Worm (Caenorhabditis elegans): ENCODE measurements around the gene srd-56.
A peak's percentile ranks its signal among the peaks of the same experiment; 100 is the strongest.

srd-56 gene

ce11 chrII:7238248-7238647 lies 35.2 kb upstream of the srd-56 start, which contains the start of gene aqp-1 (continued):
- TF ChIP-seq snpc-3.4 (tag; optimal IDR thresholded peaks at IDR 0.05): no peak
- no peak for TF ChIP-seq nhr-27 (tag; optimal IDR thresholded peaks at IDR 0.05)
- no peak for TF ChIP-seq D2030.7 (GFP tag; IDR thresholded peaks at IDR 0.05)

- TF ChIP-seq F57A8.1 (GFP tag; optimal IDR thresholded peaks at IDR 0.05) (no peak), tbp1 (GFP tag; optimal IDR thresholded peaks at IDR 0.05) (peak; percentile 2), ZK185.1 (tag; optimal IDR thresholded peaks at IDR 0.05; ENCODE audit: poor library complexity, severe bottlenecking) (no peak), ceh-27 (GFP tag; optimal IDR thresholded peaks at IDR 0.05) (no peak), dox-1 (GFP tag; IDR thresholded peaks at IDR 0.05) (0 out of 2 replicates have a peak, but pooled peaks have one; percentile 32), F37B4.10 (GFP tag; IDR thresholded peaks at IDR 0.05) (0 out of 2 replicates have a peak, but pooled peaks have one; percentile 64), unc-62 (GFP tag; optimal IDR thresholded peaks at IDR 0.05) (no peak), lin-54 (GFP tag; optimal IDR thresholded peaks at IDR 0.05) (no peak), nhr-80 (tag; optimal IDR thresholded peaks at IDR 0.05) (peak; percentile 83), let-607 (tag; optimal IDR thresholded peaks at IDR 0.05) (peak in 1 of 2 experiments; percentile 40), egl-18 (GFP tag; IDR thresholded peaks at IDR 0.05) (no peak)
Measured at ce11 chrII:7236937-7237336, 33.9 kb upstream of the srd-56 start.

DNA sequence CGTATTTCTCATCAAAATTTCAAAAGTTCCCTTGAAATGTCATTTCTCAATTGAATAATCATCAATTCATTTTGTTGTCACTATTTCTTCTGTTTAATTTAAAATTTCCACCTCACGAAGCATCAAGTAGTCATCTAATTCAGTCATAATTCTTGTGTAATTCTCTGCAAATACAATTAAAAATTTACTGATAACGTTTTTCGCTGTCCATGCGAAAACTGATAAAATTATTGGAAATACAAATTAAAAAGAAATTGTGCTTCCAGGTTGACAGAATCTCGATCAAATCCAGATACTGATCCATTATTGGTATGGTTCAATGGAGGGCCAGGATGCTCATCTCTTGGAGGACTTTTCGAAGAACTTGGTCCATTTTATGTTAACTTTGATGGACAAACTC lies 30.3 kb upstream of the srd-56 start:
- no peak for TF ChIP-seq F23B12.7 (tag; optimal IDR thresholded peaks at IDR 0.05; ENCODE audit: insufficient read depth)
- TF ChIP-seq nhr-80 (tag; optimal IDR thresholded peaks at IDR 0.05): peak; percentile 28

DNA sequence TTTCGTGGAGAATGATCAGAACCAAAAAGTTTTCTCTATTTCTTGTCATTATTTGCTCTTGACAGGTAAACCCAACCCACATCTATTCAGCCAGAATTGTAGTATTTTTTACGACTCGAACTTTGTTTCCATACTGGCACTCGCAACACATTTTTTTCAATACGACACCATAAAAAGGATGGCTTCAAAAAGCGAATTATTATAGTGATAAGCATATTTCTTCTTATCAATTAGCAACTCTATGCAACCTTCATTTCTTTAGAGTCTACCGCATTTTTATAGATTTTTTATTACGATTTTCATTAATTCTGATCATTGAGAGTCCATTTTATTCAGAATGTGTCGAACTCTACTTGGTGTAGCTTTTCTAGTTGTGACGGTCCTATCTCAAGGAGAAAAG lies 29.5 kb upstream of the srd-56 start, which contains the start of gene ctsa-3.1:
ctsa-3.1 (plus strand) TSS at position 337 of the 400 bp plus-strand sequence.
- no peak for TF ChIP-seq dpff-1 (tag; optimal IDR thresholded peaks at IDR 0.05)
- peak; percentile 52 for TF ChIP-seq nhr-80 (tag; optimal IDR thresholded peaks at IDR 0.05)
- TF ChIP-seq ZK185.1 (tag; optimal IDR thresholded peaks at IDR 0.05; ENCODE audit: poor library complexity, severe bottlenecking): no peak
- no peak for TF ChIP-seq nhr-90 (tag; optimal IDR thresholded peaks at IDR 0.05)
- TF ChIP-seq ccch-3 (GFP tag; optimal IDR thresholded peaks at IDR 0.05): no peak
- no peak for TF ChIP-seq ceh-100 (GFP tag; IDR thresholded peaks at IDR 0.05)

DNA sequence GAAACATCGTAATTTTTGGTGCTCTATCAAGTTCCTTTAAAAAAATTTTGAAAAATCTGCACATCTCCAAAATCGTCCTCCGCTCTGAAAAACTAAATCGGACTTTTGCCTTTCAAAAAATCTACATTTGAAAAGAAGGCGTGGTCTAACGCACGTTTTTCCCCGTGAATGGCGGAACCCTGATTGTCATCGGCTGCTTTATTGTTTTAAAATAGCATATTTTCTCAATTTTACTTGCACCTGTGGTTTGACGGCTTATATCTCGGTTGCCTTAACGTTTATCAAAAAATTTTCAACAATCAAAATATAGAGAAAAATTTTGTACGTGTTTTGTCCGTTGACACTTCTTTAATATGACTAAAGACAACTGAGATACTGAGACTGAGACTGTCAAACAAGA lies 28.9 kb upstream of the srd-56 start:
- TF ChIP-seq let-526 (GFP tag; IDR thresholded peaks at IDR 0.05): no peak
- TF ChIP-seq rpc-1 (optimal IDR thresholded peaks at IDR 0.05): no peak
- peak; percentile 25 for TF ChIP-seq rpc-1 (tag; optimal IDR thresholded peaks at IDR 0.05)
- TF ChIP-seq hmg-1.2 (GFP tag; IDR thresholded peaks at IDR 0.05): peak; percentile 76
- peak; percentile 81 for TF ChIP-seq snpc-4 (GFP tag; optimal IDR thresholded peaks at IDR 0.05)
- TF ChIP-seq snpc-4 (tag; optimal IDR thresholded peaks at IDR 0.05): peak; percentile 90 to 93 (median 91)
- 0 out of 2 replicates have a peak, but pooled peaks have one; percentile 21 for TF ChIP-seq D2030.7 (GFP tag; IDR thresholded peaks at IDR 0.05)
- no peak for TF ChIP-seq ztf-25 (GFP tag; IDR thresholded peaks at IDR 0.05)
- peak; percentile 15 for TF ChIP-seq snpc-3.4 (tag; optimal IDR thresholded peaks at IDR 0.05)
- TF ChIP-seq snpc-1.1 (tag; optimal IDR thresholded peaks at IDR 0.05; ENCODE audit: insufficient read depth): peak; percentile 89
- TF ChIP-seq atf-7 (tag; optimal IDR thresholded peaks at IDR 0.05): no peak
- TF ChIP-seq tbp1 (GFP tag; optimal IDR thresholded peaks at IDR 0.05): peak; percentile 68
- peak; percentile 35 for TF ChIP-seq him-1 (tag; optimal IDR thresholded peaks at IDR 0.05)

- TF ChIP-seq sdz-38 (tag; optimal IDR thresholded peaks at IDR 0.05) (no peak), attf-6 (GFP tag; IDR thresholded peaks at IDR 0.05) (no peak), Y79H2A.3 (GFP tag; conservative IDR thresholded peaks at IDR 0.05) (no peak), aptf-3 (GFP tag; IDR thresholded peaks at IDR 0.05) (no peak), hlh-26 (GFP tag; conservative IDR thresholded peaks at IDR 0.05) (no peak), repo-1 (tag; optimal IDR thresholded peaks at IDR 0.05) (no peak), mel-28 (tag; optimal IDR thresholded peaks at IDR 0.05; ENCODE audit: borderline replicate concordance) (no peak), nhr-179 (tag; optimal IDR thresholded peaks at IDR 0.05) (no peak)
Measured at ce11 chrII:7230684-7231083, 27.7 kb upstream of the srd-56 start.
